Worm (Caenorhabditis elegans): ENCODE measurements around the gene rheb-1.

rheb-1 gene

ce11 chrIII:9490783-9491547, 35.1 kb upstream of the rheb-1 start, which contains the start of the genes dars-1 and ctr-9:
TSS of gene dars-1 (minus strand) at chrIII:9491215.
TSS of gene ctr-9 (plus strand) at chrIII:9491396.
- TF ChIP-seq hmbx-1 (tag; optimal IDR thresholded peaks at IDR 0.05) (no peak), hmg-4 (GFP tag; optimal IDR thresholded peaks at IDR 0.05) (no peak), tra-4 (tag; optimal IDR thresholded peaks at IDR 0.05) (no peak), scrt-1 (GFP tag; IDR thresholded peaks at IDR 0.05) (no peak), flt-1 (GFP tag; IDR thresholded peaks at IDR 0.05) (no peak), aly-1 (tag; optimal IDR thresholded peaks at IDR 0.05) (no peak), tbx-37 (GFP tag; conservative IDR thresholded peaks at IDR 0.05) (no peak)

DNA sequence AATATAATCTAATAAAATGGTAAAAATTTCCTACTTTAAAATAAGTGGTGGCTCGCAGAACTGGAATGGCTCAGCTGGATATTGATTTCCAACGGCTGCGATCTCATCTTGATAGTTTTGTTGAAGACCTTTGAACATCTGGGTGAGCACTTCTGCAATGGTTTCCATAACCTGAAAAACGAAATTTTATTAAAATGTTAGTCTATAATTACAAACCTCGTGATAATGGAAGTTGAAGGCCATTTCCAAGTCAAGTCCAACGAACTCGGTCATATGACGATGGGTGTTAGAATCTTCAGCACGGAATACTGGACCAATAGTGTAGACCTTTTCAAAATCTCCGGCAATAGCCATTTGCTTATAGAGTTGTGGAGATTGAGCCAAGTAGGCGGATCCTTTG, 34.0 kb upstream of the rheb-1 start:
- TF ChIP-seq flt-1 (GFP tag; IDR thresholded peaks at IDR 0.05) (no peak), ama-1 (optimal IDR thresholded peaks at IDR 0.05) (no peak), scrt-1 (GFP tag; IDR thresholded peaks at IDR 0.05) (no peak), hmg-4 (GFP tag; optimal IDR thresholded peaks at IDR 0.05) (no peak), aly-1 (tag; optimal IDR thresholded peaks at IDR 0.05) (no peak), ceh-13 (GFP tag; optimal IDR thresholded peaks at IDR 0.05) (no peak)

ce11 chrIII:9488431-9488830, 32.6 kb upstream of the rheb-1 start, which contains the start of gene nlp-36:
TSS of gene nlp-36 (plus strand) at chrIII:9488731.
- TF ChIP-seq sea-1 (GFP tag; conservative IDR thresholded peaks at IDR 0.05) (no peak), ceh-36 (tag; optimal IDR thresholded peaks at IDR 0.05) (no peak), ceh-13 (GFP tag; optimal IDR thresholded peaks at IDR 0.05) (no peak), tra-4 (tag; optimal IDR thresholded peaks at IDR 0.05) (no peak), pes-1 (GFP tag; IDR thresholded peaks at IDR 0.05) (no peak), aly-1 (tag; optimal IDR thresholded peaks at IDR 0.05) (no peak), B0310.2 (tag; optimal IDR thresholded peaks at IDR 0.05) (no peak), tbx-11 (GFP tag; IDR thresholded peaks at IDR 0.05) (no peak), hmbx-1 (tag; optimal IDR thresholded peaks at IDR 0.05) (no peak), hmg-4 (GFP tag; optimal IDR thresholded peaks at IDR 0.05) (no peak), tbx-37 (GFP tag; conservative IDR thresholded peaks at IDR 0.05) (no peak), ets-7 (tag; optimal IDR thresholded peaks at IDR 0.05) (no peak), ama-1 (optimal IDR thresholded peaks at IDR 0.05) (no peak), F13C5.2 (tag; optimal IDR thresholded peaks at IDR 0.05) (no peak), scrt-1 (GFP tag; IDR thresholded peaks at IDR 0.05) (no peak), hnd-1 (tag; optimal IDR thresholded peaks at IDR 0.05) (no peak)

DNA sequence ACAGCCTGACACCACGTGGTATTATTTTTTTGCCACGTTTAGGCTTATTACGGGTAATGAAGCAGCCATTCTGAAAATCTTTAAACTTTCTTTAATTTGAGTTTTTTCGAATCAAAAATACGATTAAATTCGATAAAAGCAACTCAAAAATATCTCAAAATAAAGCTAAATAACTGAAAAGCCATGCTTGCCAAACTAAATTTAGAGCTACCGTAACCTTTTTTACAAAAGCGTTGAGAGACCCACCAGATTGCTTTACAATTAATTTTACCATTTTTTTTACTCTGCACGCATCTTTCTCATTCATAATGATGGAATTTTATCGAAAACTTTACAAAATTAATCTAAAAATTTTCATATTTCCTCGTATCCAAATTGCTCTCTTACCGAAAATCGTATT, 32.2 kb upstream of the rheb-1 start:
- no peak for TF ChIP-seq hmg-4 (GFP tag; optimal IDR thresholded peaks at IDR 0.05)

DNA sequence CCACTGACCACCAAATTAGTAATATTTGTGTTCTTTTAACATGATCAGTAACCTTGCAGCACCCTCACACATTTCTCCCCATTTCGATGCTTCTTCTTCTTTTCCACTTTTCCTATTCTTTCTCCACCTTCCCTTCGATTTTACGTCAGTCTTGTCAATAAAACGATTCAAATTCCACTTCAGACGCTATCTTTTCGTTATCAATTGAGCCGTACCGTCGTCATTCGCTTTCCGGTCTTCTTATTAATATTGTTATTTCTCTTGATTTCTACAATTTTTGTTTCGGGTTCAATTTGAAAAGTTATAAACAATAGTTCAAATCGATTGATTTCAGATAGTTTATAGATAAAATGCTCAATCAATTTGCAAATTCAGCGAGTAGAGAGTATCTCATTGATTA, 31.6 kb upstream of the rheb-1 start:
- TF ChIP-seq tbx-11 (GFP tag; IDR thresholded peaks at IDR 0.05) (no peak), B0310.2 (tag; optimal IDR thresholded peaks at IDR 0.05) (no peak), pes-1 (GFP tag; IDR thresholded peaks at IDR 0.05) (no peak), hmg-4 (GFP tag; optimal IDR thresholded peaks at IDR 0.05) (no peak), ceh-13 (GFP tag; optimal IDR thresholded peaks at IDR 0.05) (no peak), F13C5.2 (tag; optimal IDR thresholded peaks at IDR 0.05) (no peak), hnd-1 (tag; optimal IDR thresholded peaks at IDR 0.05) (no peak), ets-7 (tag; optimal IDR thresholded peaks at IDR 0.05) (no peak), hmbx-1 (tag; optimal IDR thresholded peaks at IDR 0.05) (no peak), scrt-1 (GFP tag; IDR thresholded peaks at IDR 0.05) (no peak), tra-4 (tag; optimal IDR thresholded peaks at IDR 0.05) (no peak), flt-1 (GFP tag; IDR thresholded peaks at IDR 0.05) (no peak), aly-1 (tag; optimal IDR thresholded peaks at IDR 0.05) (no peak), sea-1 (GFP tag; conservative IDR thresholded peaks at IDR 0.05) (no peak), ceh-36 (tag; optimal IDR thresholded peaks at IDR 0.05) (no peak), ama-1 (optimal IDR thresholded peaks at IDR 0.05) (no peak), tbx-37 (GFP tag; conservative IDR thresholded peaks at IDR 0.05) (no peak)

DNA sequence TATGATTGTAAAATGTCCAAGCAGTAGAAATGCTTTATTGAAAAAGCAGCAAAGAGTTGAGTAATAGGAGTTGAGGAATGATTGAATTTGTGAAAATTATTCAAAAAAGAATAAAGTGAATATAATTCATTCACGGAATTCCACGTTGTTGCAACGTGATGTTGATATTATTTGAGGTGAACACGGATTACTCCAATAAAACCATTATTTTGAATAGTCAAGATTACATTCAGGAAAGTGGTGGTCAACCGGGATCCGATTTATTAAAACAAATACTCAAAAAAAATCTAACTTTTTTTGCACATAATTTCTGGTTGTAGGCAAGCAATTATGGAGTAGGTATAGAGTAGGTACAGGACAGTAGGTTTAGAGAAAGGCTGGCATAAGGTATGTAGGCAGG, 29.5 kb upstream of the rheb-1 start, which contains the start of gene bre-3:
bre-3 (minus strand) TSS at position 101 of the 400 bp plus-strand sequence.
- no peak for TF ChIP-seq hnd-1 (tag; optimal IDR thresholded peaks at IDR 0.05)
- TF ChIP-seq hmg-4 (GFP tag; optimal IDR thresholded peaks at IDR 0.05): no peak
- no peak for TF ChIP-seq ets-7 (tag; optimal IDR thresholded peaks at IDR 0.05)
- TF ChIP-seq pes-1 (GFP tag; IDR thresholded peaks at IDR 0.05): no peak
- no peak for TF ChIP-seq hmbx-1 (tag; optimal IDR thresholded peaks at IDR 0.05)
- TF ChIP-seq ceh-13 (GFP tag; optimal IDR thresholded peaks at IDR 0.05): no peak
- no peak for TF ChIP-seq tra-4 (tag; optimal IDR thresholded peaks at IDR 0.05)
- TF ChIP-seq tbx-37 (GFP tag; conservative IDR thresholded peaks at IDR 0.05): no peak
- TF ChIP-seq F13C5.2 (tag; optimal IDR thresholded peaks at IDR 0.05): no peak
- TF ChIP-seq tbx-11 (GFP tag; IDR thresholded peaks at IDR 0.05): no peak
- TF ChIP-seq scrt-1 (GFP tag; IDR thresholded peaks at IDR 0.05): no peak
- TF ChIP-seq ama-1 (optimal IDR thresholded peaks at IDR 0.05): no peak
- no peak for TF ChIP-seq flt-1 (GFP tag; IDR thresholded peaks at IDR 0.05)
- TF ChIP-seq aly-1 (tag; optimal IDR thresholded peaks at IDR 0.05): no peak
- no peak for TF ChIP-seq ceh-36 (tag; optimal IDR thresholded peaks at IDR 0.05)
- no peak for TF ChIP-seq B0310.2 (tag; optimal IDR thresholded peaks at IDR 0.05)
- TF ChIP-seq sea-1 (GFP tag; conservative IDR thresholded peaks at IDR 0.05): no peak

ce11 chrIII:9483716-9484115, 27.9 kb upstream of the rheb-1 start:
- TF ChIP-seq ceh-13 (GFP tag; optimal IDR thresholded peaks at IDR 0.05) (no peak), hnd-1 (tag; optimal IDR thresholded peaks at IDR 0.05) (no peak), pes-1 (GFP tag; IDR thresholded peaks at IDR 0.05) (no peak), ama-1 (optimal IDR thresholded peaks at IDR 0.05) (no peak), hmg-4 (GFP tag; optimal IDR thresholded peaks at IDR 0.05) (no peak), tra-4 (tag; optimal IDR thresholded peaks at IDR 0.05) (no peak), F13C5.2 (tag; optimal IDR thresholded peaks at IDR 0.05) (no peak), tbx-37 (GFP tag; conservative IDR thresholded peaks at IDR 0.05) (no peak), tbx-11 (GFP tag; IDR thresholded peaks at IDR 0.05) (no peak), B0310.2 (tag; optimal IDR thresholded peaks at IDR 0.05) (no peak)
